Fruit fly (Drosophila melanogaster) whole organism, embryonic: ENCODE measurements around the gene Tsp2A.
A peak's percentile ranks its signal among the peaks of the same experiment; 100 is the strongest.

Source experiments
- CG1024 ChIP-seq: fragments of 200-800 bp; sonication (Bioruptor generic); IDR thresholded peaks from 2 replicates; pipeline ENCODE4 v1.3.6; 2022; ENCODE audit warnings: missing biosample characterization, missing genetic modification characterization
- CG10267 ChIP-seq: fragments of 200-800 bp; sonication (Bioruptor generic); optimal IDR thresholded peaks from 2 replicates; lab custom pipeline; 2018; ENCODE audit warnings: missing biosample characterization, mild to moderate bottlenecking, missing genetic modification characterization, moderate library complexity
- CG10366 ChIP-seq: fragments of 200-800 bp; sonication (Bioruptor generic); IDR thresholded peaks from 2 replicates; pipeline ENCODE4 v1.3.6; 2022; ENCODE audit warnings: missing biosample characterization, missing genetic modification characterization
- CG10431 ChIP-seq: fragments of 200-800 bp; sonication (Bioruptor generic); optimal IDR thresholded peaks from 3 replicates; lab custom pipeline; 2018; ENCODE audit warnings: missing biosample characterization, mild to moderate bottlenecking, missing genetic modification characterization
- CG12071 ChIP-seq: fragments of 200-800 bp; sonication (Bioruptor generic); optimal IDR thresholded peaks from 3 replicates; lab custom pipeline; 2018; ENCODE audit warnings: missing biosample characterization, mild to moderate bottlenecking, missing genetic modification characterization
- CG13287 ChIP-seq: fragments of 200-800 bp; sonication (Bioruptor generic); IDR thresholded peaks from 2 replicates; pipeline ENCODE4 v1.3.6; 2022; ENCODE audit warnings: missing biosample characterization, missing genetic modification characterization; ENCODE audit not compliant: partially characterized antibody
- CG15011 ChIP-seq: fragments of 200-800 bp; sonication (Bioruptor generic); optimal IDR thresholded peaks from 3 replicates; lab custom pipeline; 2018; ENCODE audit warnings: missing biosample characterization, mild to moderate bottlenecking, missing genetic modification characterization
- CG1603 ChIP-seq: fragments of 200-800 bp; sonication (Bioruptor generic); optimal IDR thresholded peaks from 2 replicates; lab custom pipeline; 2019; ENCODE audit warnings: missing biosample characterization, mild to moderate bottlenecking, missing genetic modification characterization, moderate library complexity
- CG16815 ChIP-seq: fragments of 200-800 bp; sonication (Bioruptor generic); optimal IDR thresholded peaks from 3 replicates; lab custom pipeline; 2017; ENCODE audit warnings: missing biosample characterization, mild to moderate bottlenecking, missing genetic modification characterization
- CG17328 ChIP-seq: fragments of 200-800 bp; sonication (Bioruptor generic); IDR thresholded peaks from 2 replicates; pipeline ENCODE4 v1.3.6; 2022; ENCODE audit warnings: missing biosample characterization, missing genetic modification characterization
- CG17802 ChIP-seq: fragments of 200-800 bp; sonication (Bioruptor generic); optimal IDR thresholded peaks from 2 replicates; lab custom pipeline; 2018; ENCODE audit warnings: missing biosample characterization, mild to moderate bottlenecking, missing genetic modification characterization, moderate library complexity
- CG18476 ChIP-seq: fragments of 200-800 bp; sonication (Bioruptor generic); optimal IDR thresholded peaks from 2 replicates; lab custom pipeline; 2016; ENCODE audit warnings: missing biosample characterization, mild to moderate bottlenecking, missing genetic modification characterization
- CG18619 ChIP-seq: fragments of 200-800 bp; sonication (Bioruptor generic); optimal IDR thresholded peaks from 3 replicates; lab custom pipeline; 2017; ENCODE audit warnings: missing biosample characterization, mild to moderate bottlenecking, missing genetic modification characterization
- CG3281 ChIP-seq: fragments of 200-800 bp; sonication (Bioruptor generic); optimal IDR thresholded peaks from 3 replicates; lab custom pipeline; 2017; ENCODE audit warnings: missing biosample characterization, mild to moderate bottlenecking, missing genetic modification characterization
- CG3407 ChIP-seq: fragments of 200-800 bp; sonication (Bioruptor generic); optimal IDR thresholded peaks from 2 replicates; lab custom pipeline; 2018; ENCODE audit warnings: missing biosample characterization, mild to moderate bottlenecking, missing genetic modification characterization
- CG4854 ChIP-seq: fragments of 200-800 bp; sonication (Bioruptor generic); optimal IDR thresholded peaks from 2 replicates; lab custom pipeline; 2016; ENCODE audit warnings: missing biosample characterization, missing genetic modification characterization, inconsistent platforms
- CG6272 ChIP-seq: fragments of 200-800 bp; sonication (Bioruptor generic); IDR thresholded peaks from 2 replicates; pipeline ENCODE4 v1.3.6; 2022; ENCODE audit warnings: missing biosample characterization, missing genetic modification characterization
- CG7839 ChIP-seq: fragments of 200-800 bp; sonication (Bioruptor generic); optimal IDR thresholded peaks from 3 replicates; lab custom pipeline; 2018; ENCODE audit warnings: missing biosample characterization, mild to moderate bottlenecking, missing genetic modification characterization, moderate library complexity
- CG8089 ChIP-seq: fragments of 200-800 bp; sonication (Bioruptor generic); optimal IDR thresholded peaks from 3 replicates; lab custom pipeline; 2016; ENCODE audit warnings: missing biosample characterization, missing genetic modification characterization
- CG9437 ChIP-seq: fragments of 200-800 bp; sonication (Bioruptor generic); optimal IDR thresholded peaks from 2 replicates; lab custom pipeline; 2018; ENCODE audit warnings: missing biosample characterization, mild to moderate bottlenecking, missing genetic modification characterization
- CHES-1-like ChIP-seq: fragments of 200-800 bp; sonication (Bioruptor generic); optimal IDR thresholded peaks from 2 replicates; lab custom pipeline; 2016; ENCODE audit warnings: missing biosample characterization, missing genetic modification characterization
- D19A ChIP-seq: fragments of 200-800 bp; optimal IDR thresholded peaks from 3 replicates; lab custom pipeline; 2019; ENCODE audit warnings: missing biosample characterization, mild to moderate bottlenecking, missing genetic modification characterization, moderate library complexity
- D19B ChIP-seq: fragments of 200-800 bp; sonication (Bioruptor generic); optimal IDR thresholded peaks from 2 replicates; lab custom pipeline; 2017; ENCODE audit warnings: missing biosample characterization, mild to moderate bottlenecking, missing genetic modification characterization
- Deaf1 ChIP-seq: fragments of 200-800 bp; optimal IDR thresholded peaks from 3 replicates; lab custom pipeline; 2019; ENCODE audit warnings: missing biosample characterization, mild to moderate bottlenecking, missing genetic modification characterization, moderate library complexity
- Fer2 ChIP-seq: fragments of 200-800 bp; sonication (Bioruptor generic); optimal IDR thresholded peaks from 2 replicates; lab custom pipeline; 2018; ENCODE audit warnings: missing biosample characterization, mild to moderate bottlenecking, missing genetic modification characterization, moderate library complexity
- Gsc ChIP-seq: fragments of 200-800 bp; sonication (Bioruptor generic); IDR thresholded peaks from 2 replicates; pipeline ENCODE4 v1.3.6; 2022; ENCODE audit warnings: missing biosample characterization, missing genetic modification characterization
- HHEX ChIP-seq: fragments of 200-800 bp; sonication (Bioruptor generic); optimal IDR thresholded peaks from 3 replicates; lab custom pipeline; 2017; ENCODE audit warnings: missing biosample characterization, mild to moderate bottlenecking, missing genetic modification characterization, missing genetic modification reagents
- Hey ChIP-seq: fragments of 200-800 bp; sonication (Bioruptor generic); optimal IDR thresholded peaks from 3 replicates; lab custom pipeline; 2018; ENCODE audit warnings: missing biosample characterization, mild to moderate bottlenecking, missing genetic modification characterization
- Lhr ChIP-seq: fragments of 200-800 bp; sonication (Bioruptor generic); optimal IDR thresholded peaks from 3 replicates; lab custom pipeline; 2017; ENCODE audit warnings: mild to moderate bottlenecking, missing biosample characterization, missing genetic modification reagents, missing genetic modification characterization
- PHDP ChIP-seq: fragments of 200-800 bp; sonication (Bioruptor generic); optimal IDR thresholded peaks from 3 replicates; lab custom pipeline; 2018; ENCODE audit warnings: missing biosample characterization, mild to moderate bottlenecking, missing genetic modification characterization, moderate library complexity
- Side ChIP-seq: fragments of 200-800 bp; sonication (Bioruptor generic); optimal IDR thresholded peaks from 2 replicates; lab custom pipeline; 2016; ENCODE audit warnings: missing biosample characterization, missing genetic modification characterization
- YL-1 ChIP-seq: fragments of 200-800 bp; sonication (Bioruptor generic); optimal IDR thresholded peaks from 3 replicates; lab custom pipeline; 2017; ENCODE audit warnings: missing biosample characterization, mild to moderate bottlenecking, missing genetic modification characterization
- ap ChIP-seq: fragments of 200-800 bp; sonication (Bioruptor generic); IDR thresholded peaks from 2 replicates; pipeline ENCODE4 v1.3.6; 2022; ENCODE audit warnings: missing biosample characterization, missing genetic modification characterization
- cato ChIP-seq: fragments of 200-800 bp; sonication (Bioruptor generic); optimal IDR thresholded peaks from 2 replicates; lab custom pipeline; 2016; ENCODE audit warnings: missing biosample characterization, missing genetic modification characterization, borderline replicate concordance
- dysf ChIP-seq: fragments of 200-800 bp; sonication (Bioruptor generic); IDR thresholded peaks from 3 replicates; pipeline ENCODE4 v1.3.6; 2022; ENCODE audit warnings: missing biosample characterization, missing genetic modification characterization
- en ChIP-seq: fragments of 200-800 bp; sonication (Bioruptor generic); optimal IDR thresholded peaks from 2 replicates; lab custom pipeline; 2016; ENCODE audit warnings: missing biosample characterization, missing genetic modification characterization
- esg ChIP-seq: fragments of 200-800 bp; sonication (Bioruptor generic); conservative IDR thresholded peaks from 2 replicates; pipeline ENCODE4 v1.3.6; 2022; ENCODE audit warnings: missing biosample characterization, missing genetic modification characterization
- eve ChIP-seq, 2 experiments: fragments of >200 bp; optimal IDR thresholded peaks; 2 replicates each; lab custom pipeline; 2017; ENCODE audit warnings: missing biosample characterization in 2 of 2, missing genetic modification characterization in 2 of 2
- eyg ChIP-seq: fragments of 200-800 bp; sonication (Bioruptor generic); optimal IDR thresholded peaks from 3 replicates; lab custom pipeline; 2016; ENCODE audit warnings: missing biosample characterization, missing genetic modification characterization
- gcm ChIP-seq: fragments of 200-800 bp; sonication (Bioruptor generic); optimal IDR thresholded peaks from 2 replicates; lab custom pipeline; 2019; ENCODE audit warnings: missing biosample characterization, mild to moderate bottlenecking, missing genetic modification characterization, moderate library complexity
- gfzf ChIP-seq: fragments of 200-800 bp; sonication (Bioruptor generic); optimal IDR thresholded peaks from 2 replicates; lab custom pipeline; 2016; ENCODE audit warnings: missing biosample characterization, mild to moderate bottlenecking, missing genetic modification characterization, moderate library complexity
- gsb-n ChIP-seq: fragments of 200-800 bp; sonication (Bioruptor generic); optimal IDR thresholded peaks from 3 replicates; lab custom pipeline; 2018; ENCODE audit warnings: missing biosample characterization, mild to moderate bottlenecking, missing genetic modification characterization
- ham ChIP-seq: fragments of 200-800 bp; sonication (Bioruptor generic); IDR thresholded peaks from 2 replicates; pipeline ENCODE4 v1.3.6; 2022; ENCODE audit warnings: missing biosample characterization, missing genetic modification characterization
- klu ChIP-seq: fragments of 200-800 bp; sonication (Bioruptor generic); IDR thresholded peaks from 2 replicates; pipeline ENCODE4 v1.3.6; 2022; ENCODE audit warnings: missing biosample characterization, missing genetic modification characterization
- lilli ChIP-seq: fragments of 200-800 bp; sonication (Bioruptor generic); optimal IDR thresholded peaks from 3 replicates; lab custom pipeline; 2016; ENCODE audit warnings: missing biosample characterization, missing genetic modification characterization
- pnt ChIP-seq: fragments of 200-800 bp; sonication (Bioruptor generic); optimal IDR thresholded peaks from 3 replicates; lab custom pipeline; 2016; ENCODE audit warnings: missing biosample characterization, missing genetic modification characterization
- slp2 ChIP-seq: fragments of 200-800 bp; sonication (Bioruptor generic); optimal IDR thresholded peaks from 2 replicates; lab custom pipeline; 2016; ENCODE audit warnings: missing biosample characterization, missing genetic modification characterization
- sna ChIP-seq: fragments of 200-800 bp; sonication (Bioruptor generic); IDR thresholded peaks from 2 replicates; pipeline ENCODE4 v1.3.6; 2022; ENCODE audit warnings: missing biosample characterization, missing genetic modification characterization; ENCODE audit not compliant: partially characterized antibody
- stc ChIP-seq: fragments of 200-800 bp; sonication (Bioruptor generic); IDR thresholded peaks from 2 replicates; pipeline ENCODE4 v1.3.6; 2022; ENCODE audit warnings: missing biosample characterization, missing genetic modification characterization
- tll ChIP-seq, 2 experiments: fragments of 200-800 bp in 1 of 2; fragments of >200 bp in 1 of 2; sonication (Bioruptor generic) in 1 of 2; optimal IDR thresholded peaks; 2 replicates each; lab custom pipeline; 2017 to 2019; ENCODE audit warnings: missing biosample characterization in 2 of 2, missing genetic modification characterization in 2 of 2, mild to moderate bottlenecking in 1 of 2, moderate library complexity in 1 of 2
- wor ChIP-seq: fragments of 200-800 bp; sonication (Bioruptor generic); IDR thresholded peaks from 2 replicates; pipeline ENCODE4 v1.3.6; 2022; ENCODE audit warnings: missing biosample characterization, missing genetic modification characterization

Tsp2A gene

DNA sequence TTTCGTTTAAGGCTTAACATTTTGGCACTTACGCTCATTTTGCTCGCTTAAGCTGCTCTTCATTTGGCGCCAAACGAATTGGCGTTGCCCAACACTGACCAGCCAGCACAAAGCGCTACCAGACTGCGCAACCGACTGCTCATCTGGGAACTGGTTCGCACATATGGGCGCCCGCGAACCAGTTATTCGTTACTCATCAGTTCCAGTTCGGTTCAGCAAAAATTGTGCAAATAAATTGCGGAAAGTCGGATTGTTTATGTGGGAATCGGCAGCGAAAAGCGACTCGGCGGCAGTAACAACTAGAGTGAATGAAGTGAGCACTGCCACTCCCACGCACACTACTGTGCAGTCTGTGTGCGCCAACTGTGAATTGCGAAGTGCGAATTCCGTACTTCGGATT is 46.5 kb downstream of the Tsp2A start, which contains the start of gene Rilpl (continued):
- TF ChIP-seq lilli (GFP tag; lab: Kevin White, UChicago) (peak; percentile 35), stc (GFP tag; lab: Robert Waterston, UW) (no peak), gsb-n (tag; lab: Kevin White, UChicago) (peak; percentile 75), sna (no peak), dysf (GFP tag; lab: Robert Waterston, UW) (no peak), Hey (tag; lab: Kevin White, UChicago) (no peak), CG1024 (no peak), slp2 (GFP tag; lab: Kevin White, UChicago) (no peak), CG17328 (GFP tag; lab: Robert Waterston, UW) (no peak), D19A (tag; lab: Kevin White, UChicago) (no peak), tll (GFP tag; optimal IDR thresholded peaks at IDR 0.05; lab: Kevin White, UChicago) (no peak), Fer2 (tag; lab: Kevin White, UChicago) (no peak), ham (GFP tag; lab: Robert Waterston, UW) (no peak), gfzf (GFP tag; lab: Kevin White, UChicago) (peak; percentile 26), CG18619 (GFP tag; lab: Kevin White, UChicago) (no peak), CG16815 (GFP tag; lab: Kevin White, UChicago) (no peak), CG18476 (GFP tag; lab: Kevin White, UChicago) (no peak), klu (GFP tag; lab: Robert Waterston, UW) (no peak), CG10431 (GFP tag; lab: Kevin White, UChicago) (no peak), gcm (GFP tag; lab: Kevin White, UChicago) (no peak), YL-1 (peak; percentile 84), PHDP (tag; lab: Kevin White, UChicago) (peak; percentile 12), CG13287 (peak; percentile 62), HHEX (GFP tag; lab: Kevin White, UChicago) (peak; percentile 2), wor (GFP tag; lab: Robert Waterston, UW) (no peak), CG10366 (GFP tag; lab: Robert Waterston, UW) (no peak), eyg (GFP tag; lab: Kevin White, UChicago) (no peak), CG3407 (GFP tag; lab: Kevin White, UChicago) (no peak), Deaf1 (peak; percentile 35), CG1603 (peak; percentile 66), en (GFP tag; lab: Kevin White, UChicago) (no peak), Lhr (GFP tag; lab: Kevin White, UChicago) (peak; percentile 30), Side (GFP tag; lab: Kevin White, UChicago) (peak; percentile 10), CG3281 (GFP tag; lab: Kevin White, UChicago) (no peak), CG6272 (no peak), CG12071 (GFP tag; lab: Kevin White, UChicago) (no peak), Gsc (GFP tag; lab: Robert Waterston, UW) (no peak), CG15011 (no peak), CG17802 (no peak), CG7839 (tag; lab: Kevin White, UChicago) (no peak), CHES-1-like (peak; percentile 41), CG8089 (GFP tag; lab: Kevin White, UChicago) (no peak), esg (GFP tag; lab: Robert Waterston, UW) (no peak), cato (GFP tag; lab: Kevin White, UChicago) (no peak), ap (GFP tag; lab: Robert Waterston, UW) (no peak), pnt (GFP tag; lab: Kevin White, UChicago) (no peak), CG4854 (GFP tag; lab: Kevin White, UChicago) (no peak), eve (GFP tag; optimal IDR thresholded peaks at IDR 0.05; lab: Kevin White, UChicago) (no peak), CG9437 (GFP tag; lab: Kevin White, UChicago) (no peak), D19B (no peak), CG10267 (peak; percentile 95)
